Fruit fly (Drosophila melanogaster): ENCODE data around the gene E2f1.

DNA sequence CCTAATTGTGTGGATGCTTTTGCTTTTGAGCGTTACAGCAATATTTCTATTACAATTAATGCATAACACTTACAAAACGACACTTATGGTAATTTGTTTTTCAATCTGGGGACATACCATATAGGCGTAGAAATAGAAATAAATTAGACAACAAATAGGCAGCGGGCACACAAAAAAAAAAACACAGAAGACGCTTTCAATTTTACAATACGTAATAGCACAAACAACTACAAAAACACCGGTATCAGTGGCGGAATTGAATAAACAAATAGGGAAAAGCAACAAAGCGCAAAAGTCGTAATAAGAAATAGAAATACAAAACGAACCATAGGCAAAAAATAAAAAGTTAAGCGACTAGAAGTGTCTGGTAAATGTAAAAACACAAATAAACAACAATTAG lies 67.6 kb downstream of the E2f1 start:
- no peak for TF ChIP-seq fkh (GFP tag; optimal IDR thresholded peaks at IDR 0.05)
- TF ChIP-seq OdsH (GFP tag; optimal IDR thresholded peaks at IDR 0.05): no peak

Measured in whole organism, prepupa.